Fruit fly (Drosophila melanogaster): ENCODE measurements around the gene bocks.

bocks gene

dm6 chr3R:9573812-9574587 lies 16.8 kb downstream of the bocks start, which contains the start of gene CG9399 (continued):
- TF ChIP-seq Met (GFP tag; optimal IDR thresholded peaks at IDR 0.05) (peak; percentile 96), fd85E (GFP tag; optimal IDR thresholded peaks at IDR 0.05) (peak; percentile 81), CG6854 (GFP tag; optimal IDR thresholded peaks at IDR 0.05) (peak; percentile 87), vri (GFP tag; optimal IDR thresholded peaks at IDR 0.05) (peak; percentile 94), CG6163 (GFP tag; IDR thresholded peaks at IDR 0.05) (peak; percentile 99), achi (GFP tag; optimal IDR thresholded peaks at IDR 0.05) (peak; percentile 97), dsx (GFP tag; optimal IDR thresholded peaks at IDR 0.05; ENCODE audit: poor library complexity, severe bottlenecking) (peak; percentile 95), Lpt (GFP tag; optimal IDR thresholded peaks at IDR 0.05) (peak; percentile 96), Eip78C (GFP tag) (peak; percentile 99), Ets21C (GFP tag; optimal IDR thresholded peaks at IDR 0.05) (peak; percentile 93), Ets96B (tag; optimal IDR thresholded peaks at IDR 0.05) (peak; percentile 98), Hr38 (GFP tag; optimal IDR thresholded peaks at IDR 0.05) (peak; percentile 72), CG11762 (GFP tag; optimal IDR thresholded peaks at IDR 0.05; ENCODE audit: insufficient read depth) (peak; percentile 97), Sox102F (GFP tag; optimal IDR thresholded peaks at IDR 0.05) (peak; percentile 97), esn (GFP tag; optimal IDR thresholded peaks at IDR 0.05) (peak; percentile 98), CG3032 (tag; optimal IDR thresholded peaks at IDR 0.05) (peak; percentile 97), eg (GFP tag; IDR thresholded peaks at IDR 0.05) (peak; percentile 99), CG8119 (GFP tag; IDR thresholded peaks at IDR 0.05) (peak; percentile 97), Eip93F (GFP tag; optimal IDR thresholded peaks at IDR 0.05) (peak; percentile 98), CG8632 (GFP tag; optimal IDR thresholded peaks at IDR 0.05) (peak; percentile 97), Hr4 (GFP tag; optimal IDR thresholded peaks at IDR 0.05) (peak; percentile 98), CG1621 (tag; optimal IDR thresholded peaks at IDR 0.05) (peak; percentile 93)

dm6 chr3R:9572929-9573811 lies 17.6 kb downstream of the bocks start:
- TF ChIP-seq eg (GFP tag; IDR thresholded peaks at IDR 0.05) (0 out of 3 replicates have a peak, but pooled peaks have one; percentile 23), CG3919 (GFP tag; optimal IDR thresholded peaks at IDR 0.05) (no peak), vri (GFP tag; optimal IDR thresholded peaks at IDR 0.05) (peak; percentile 61), CG1621 (tag; optimal IDR thresholded peaks at IDR 0.05) (peak; percentile 11)

dm6 chr3R:9571523-9571922 lies 19.3 kb downstream of the bocks start, which contains the start of gene CG9396:
Gene CG9396, minus strand, starts transcription at chr3R:9571623.
- TF ChIP-seq Met (GFP tag; optimal IDR thresholded peaks at IDR 0.05) = no peak
- TF ChIP-seq CG6163 (GFP tag; IDR thresholded peaks at IDR 0.05) = no peak
- no peak for TF ChIP-seq CG6792 (GFP tag; optimal IDR thresholded peaks at IDR 0.05)
- TF ChIP-seq CG6854 (GFP tag; optimal IDR thresholded peaks at IDR 0.05) = no peak
- TF ChIP-seq cyc (GFP tag; optimal IDR thresholded peaks at IDR 0.05) = no peak
- no peak for TF ChIP-seq topi (GFP tag; optimal IDR thresholded peaks at IDR 0.05)
- no peak for TF ChIP-seq Lpt (GFP tag; optimal IDR thresholded peaks at IDR 0.05)
- no peak for TF ChIP-seq CG11902 (GFP tag; optimal IDR thresholded peaks at IDR 0.05)
- TF ChIP-seq acj6 (GFP tag; optimal IDR thresholded peaks at IDR 0.05) = no peak
- TF ChIP-seq salr (GFP tag; optimal IDR thresholded peaks at IDR 0.05) = no peak
- no peak for TF ChIP-seq esn (GFP tag; optimal IDR thresholded peaks at IDR 0.05)
- no peak for TF ChIP-seq Sox14 (GFP tag; optimal IDR thresholded peaks at IDR 0.05)
- no peak for TF ChIP-seq Eip75B (GFP tag; optimal IDR thresholded peaks at IDR 0.05)
- TF ChIP-seq CG3032 (tag; optimal IDR thresholded peaks at IDR 0.05) = no peak
- no peak for TF ChIP-seq CG7368 (GFP tag; optimal IDR thresholded peaks at IDR 0.05)
- no peak for TF ChIP-seq CG10631 (GFP tag; optimal IDR thresholded peaks at IDR 0.05)

dm6 chr3R:9570657-9571056 lies 20.1 kb downstream of the bocks start:
- TF ChIP-seq topi (GFP tag; optimal IDR thresholded peaks at IDR 0.05) (no peak), vri (GFP tag; optimal IDR thresholded peaks at IDR 0.05) (peak; percentile 80), CG4318 (GFP tag; optimal IDR thresholded peaks at IDR 0.05) (no peak), CG1621 (tag; optimal IDR thresholded peaks at IDR 0.05) (no peak), CG16779 (tag; optimal IDR thresholded peaks at IDR 0.05) (no peak)

Data from whole organism, prepupa.